Fruit fly (Drosophila melanogaster): ENCODE measurements around the gene CG31495.

DNA sequence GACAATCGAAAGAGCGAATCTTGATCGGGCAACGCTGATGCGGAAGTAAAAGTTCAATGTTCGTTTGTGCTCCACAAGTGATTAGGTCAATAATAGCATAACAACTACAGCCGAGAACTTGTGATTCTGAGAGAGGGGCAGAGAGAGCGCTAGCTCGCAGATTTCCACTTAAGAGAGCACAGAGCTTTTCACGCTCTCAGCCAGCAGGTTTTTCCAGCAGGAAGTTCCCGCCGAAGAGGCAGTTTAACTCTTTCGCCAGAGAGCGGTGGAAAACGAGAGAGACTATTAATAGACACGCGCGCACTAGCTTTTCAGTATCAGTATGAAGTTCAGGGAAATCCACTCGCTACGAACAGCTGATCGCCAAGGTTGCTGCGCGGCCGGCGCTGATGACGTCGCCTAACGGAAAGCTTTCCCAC, 24.7 kb downstream of the CG31495 start:
- no peak for TF ChIP-seq CG32264 (GFP tag; optimal IDR thresholded peaks at IDR 0.05)
- no peak for TF ChIP-seq N (GFP tag; optimal IDR thresholded peaks at IDR 0.05)
- no peak for TF ChIP-seq dsf (GFP tag; optimal IDR thresholded peaks at IDR 0.05; ENCODE audit: borderline replicate concordance)
- TF ChIP-seq sage (GFP tag; optimal IDR thresholded peaks at IDR 0.05) = no peak
- no peak for TF ChIP-seq h (GFP tag; optimal IDR thresholded peaks at IDR 0.05)
- TF ChIP-seq dmrt93B (GFP tag; optimal IDR thresholded peaks at IDR 0.05) = no peak
- no peak for TF ChIP-seq Abd-B (GFP tag; optimal IDR thresholded peaks at IDR 0.05)
- no peak for TF ChIP-seq psq (GFP tag; optimal IDR thresholded peaks at IDR 0.05)
- TF ChIP-seq jim (GFP tag; optimal IDR thresholded peaks at IDR 0.05) = no peak

All from whole organism, wandering third instar larva.